Fruit fly (Drosophila melanogaster) whole organism, embryonic: ENCODE results near the gene CG15011.

ENCODE experiments used
- Bdp1 ChIP-seq: fragments of 200-800 bp; sonication (Bioruptor generic); optimal IDR thresholded peaks from 3 replicates; lab custom pipeline; 2016; ENCODE audit warnings: missing biosample characterization, missing genetic modification characterization
- BtbVII ChIP-seq: fragments of 200-800 bp; sonication (Bioruptor generic); optimal IDR thresholded peaks from 3 replicates; lab custom pipeline; 2017; ENCODE audit warnings: missing biosample characterization, mild to moderate bottlenecking, missing genetic modification characterization
- CG10209 ChIP-seq: fragments of 200-800 bp; sonication (Bioruptor generic); optimal IDR thresholded peaks from 3 replicates; lab custom pipeline; 2017; ENCODE audit warnings: missing biosample characterization, mild to moderate bottlenecking, missing genetic modification characterization, missing genetic modification reagents
- CG1024 ChIP-seq: fragments of 200-800 bp; sonication (Bioruptor generic); IDR thresholded peaks from 2 replicates; pipeline ENCODE4 v1.3.6; 2022; ENCODE audit warnings: missing biosample characterization, missing genetic modification characterization
- CG11093 ChIP-seq: fragments of 200-800 bp; sonication (Bioruptor generic); IDR thresholded peaks from 3 replicates; pipeline ENCODE4 v1.3.6; 2022; ENCODE audit warnings: missing biosample characterization, missing genetic modification characterization
- CG12155 ChIP-seq: fragments of 200-800 bp; sonication (Bioruptor generic); optimal IDR thresholded peaks from 3 replicates; lab custom pipeline; 2016; ENCODE audit warnings: missing biosample characterization, missing genetic modification characterization
- CG13287 ChIP-seq: fragments of 200-800 bp; sonication (Bioruptor generic); IDR thresholded peaks from 2 replicates; pipeline ENCODE4 v1.3.6; 2022; ENCODE audit warnings: missing biosample characterization, missing genetic modification characterization; ENCODE audit not compliant: partially characterized antibody
- CG14014 ChIP-seq: fragments of 200-800 bp; sonication (Bioruptor generic); IDR thresholded peaks from 2 replicates; pipeline ENCODE4 v1.3.6; 2022; ENCODE audit warnings: missing biosample characterization, missing genetic modification characterization
- CG17328 ChIP-seq: fragments of 200-800 bp; sonication (Bioruptor generic); IDR thresholded peaks from 2 replicates; pipeline ENCODE4 v1.3.6; 2022; ENCODE audit warnings: missing biosample characterization, missing genetic modification characterization
- CG17361 ChIP-seq: fragments of 200-800 bp; sonication (Bioruptor generic); IDR thresholded peaks from 3 replicates; pipeline ENCODE4 v1.3.6; 2022; ENCODE audit warnings: missing biosample characterization, missing genetic modification characterization
- CG17612 ChIP-seq: fragments of 200-800 bp; sonication (Bioruptor generic); IDR thresholded peaks from 2 replicates; pipeline ENCODE4 v1.3.6; 2022; ENCODE audit warnings: missing biosample characterization, missing genetic modification characterization
- CG18011 ChIP-seq: fragments of 200-800 bp; sonication (Bioruptor generic); optimal IDR thresholded peaks from 2 replicates; lab custom pipeline; 2017; ENCODE audit warnings: missing biosample characterization, missing genetic modification characterization, mild to moderate bottlenecking, moderate library complexity, missing genotype
- CG2199 ChIP-seq: fragments of 200-800 bp; sonication (Bioruptor generic); IDR thresholded peaks from 3 replicates; pipeline ENCODE4 v1.3.6; 2022; ENCODE audit warnings: missing biosample characterization, missing genetic modification characterization
- CG31365 ChIP-seq: fragments of 200-800 bp; sonication (Bioruptor generic); optimal IDR thresholded peaks from 2 replicates; lab custom pipeline; 2018; ENCODE audit warnings: missing biosample characterization, mild to moderate bottlenecking, missing genetic modification characterization
- CG3163 ChIP-seq: fragments of 200-800 bp; sonication (Bioruptor generic); optimal IDR thresholded peaks from 3 replicates; lab custom pipeline; 2016; ENCODE audit warnings: missing biosample characterization, missing genetic modification characterization
- CG3838 ChIP-seq: fragments of 200-800 bp; sonication (Bioruptor generic); optimal IDR thresholded peaks from 3 replicates; lab custom pipeline; 2016; ENCODE audit warnings: missing biosample characterization, missing genetic modification characterization
- CG3995 ChIP-seq: fragments of 200-800 bp; sonication (Bioruptor generic); optimal IDR thresholded peaks from 3 replicates; lab custom pipeline; 2016; ENCODE audit warnings: missing biosample characterization, missing genetic modification characterization
- CG4820 ChIP-seq: fragments of 200-800 bp; sonication (Bioruptor generic); optimal IDR thresholded peaks from 3 replicates; lab custom pipeline; 2016; ENCODE audit warnings: missing biosample characterization, missing genetic modification characterization
- CG7556 ChIP-seq: fragments of 200-800 bp; sonication (Bioruptor generic); optimal IDR thresholded peaks from 2 replicates; lab custom pipeline; 2017; ENCODE audit warnings: missing biosample characterization, mild to moderate bottlenecking, missing genetic modification characterization
- CG8359 ChIP-seq: fragments of 200-800 bp; sonication (Bioruptor generic); optimal IDR thresholded peaks from 2 replicates; lab custom pipeline; 2017; ENCODE audit warnings: missing biosample characterization, mild to moderate bottlenecking, missing genetic modification characterization, borderline replicate concordance
- CG8388 ChIP-seq: fragments of 200-800 bp; sonication (Bioruptor generic); optimal IDR thresholded peaks from 2 replicates; lab custom pipeline; 2019; ENCODE audit warnings: missing biosample characterization, mild to moderate bottlenecking, missing genetic modification characterization, moderate library complexity
- CG8924 ChIP-seq: fragments of 200-800 bp; optimal IDR thresholded peaks from 3 replicates; lab custom pipeline; 2019; ENCODE audit warnings: missing biosample characterization, mild to moderate bottlenecking, missing genetic modification characterization, moderate library complexity
- CG9609 ChIP-seq: fragments of 200-800 bp; sonication (Bioruptor generic); optimal IDR thresholded peaks from 3 replicates; lab custom pipeline; 2016; ENCODE audit warnings: missing biosample characterization, missing genetic modification characterization
- CG9727 ChIP-seq: fragments of 200-800 bp; sonication (Bioruptor generic); optimal IDR thresholded peaks from 3 replicates; lab custom pipeline; 2017; ENCODE audit warnings: missing biosample characterization, mild to moderate bottlenecking, missing genetic modification characterization
- CTCF ChIP-seq: fragments of 200-800 bp; sonication (Bioruptor generic); optimal IDR thresholded peaks from 2 replicates; lab custom pipeline; 2017; ENCODE audit warnings: missing biosample characterization, mild to moderate bottlenecking, missing genetic modification characterization, moderate library complexity
- HLH4C ChIP-seq: fragments of 200-800 bp; sonication (Bioruptor generic); IDR thresholded peaks from 3 replicates; pipeline ENCODE4 v1.3.6; 2022; ENCODE audit warnings: missing biosample characterization, missing genetic modification characterization; ENCODE audit not compliant: partially characterized antibody
- Hr51 ChIP-seq, 2 experiments: fragments of 200-800 bp; sonication (Bioruptor generic); optimal IDR thresholded peaks; 2 replicates in 1 of 2; 3 replicates in 1 of 2; lab custom pipeline; 2016 to 2018; ENCODE audit warnings: missing biosample characterization in 2 of 2, missing genetic modification characterization in 2 of 2, mild to moderate bottlenecking in 1 of 2, moderate library complexity in 1 of 2
- Kr ChIP-seq: fragments of 200-800 bp; sonication (Bioruptor generic); optimal IDR thresholded peaks from 2 replicates; lab custom pipeline; 2017; ENCODE audit warnings: missing biosample characterization, mild to moderate bottlenecking, missing genetic modification characterization
- Lim3 ChIP-seq: fragments of 200-800 bp; sonication (Bioruptor generic); IDR thresholded peaks from 2 replicates; pipeline ENCODE4 v1.3.6; 2022; ENCODE audit warnings: missing biosample characterization, missing genetic modification characterization
- MESR4 ChIP-seq: fragments of 200-800 bp; sonication (Bioruptor generic); optimal IDR thresholded peaks from 2 replicates; lab custom pipeline; 2018; ENCODE audit warnings: missing biosample characterization, mild to moderate bottlenecking, missing genetic modification characterization, moderate library complexity
- Neu2 ChIP-seq: fragments of 200-800 bp; sonication (Bioruptor generic); optimal IDR thresholded peaks from 3 replicates; lab custom pipeline; 2016; ENCODE audit warnings: missing biosample characterization, missing genetic modification characterization, borderline replicate concordance
- Nf-YC ChIP-seq: fragments of 200-800 bp; optimal IDR thresholded peaks from 3 replicates; lab custom pipeline; 2019; ENCODE audit warnings: missing biosample characterization, mild to moderate bottlenecking, missing genetic modification characterization, moderate library complexity
- Pdp1 ChIP-seq, 2 experiments: fragments of 200-800 bp; sonication (Bioruptor generic); optimal IDR thresholded peaks; 3 replicates each; lab custom pipeline; 2016; ENCODE audit warnings: missing biosample characterization in 2 of 2, missing genetic modification characterization in 2 of 2, mild to moderate bottlenecking in 1 of 2, moderate library complexity in 1 of 2
- Xbp1 ChIP-seq: fragments of 200-800 bp; sonication (Bioruptor generic); optimal IDR thresholded peaks from 3 replicates; lab custom pipeline; 2016; ENCODE audit warnings: missing biosample characterization, mild to moderate bottlenecking, missing genetic modification characterization
- cad ChIP-seq: fragments of >200 bp; optimal IDR thresholded peaks from 2 replicates; lab custom pipeline; 2017; ENCODE audit warnings: missing biosample characterization, missing genetic modification characterization
- chif ChIP-seq, 2 experiments: fragments of 200-800 bp; sonication (Bioruptor generic); optimal IDR thresholded peaks; 3 replicates each; lab custom pipeline; 2016; ENCODE audit warnings: missing biosample characterization in 2 of 2, missing genetic modification characterization in 2 of 2
- eve ChIP-seq, 2 experiments: fragments of >200 bp; optimal IDR thresholded peaks; 2 replicates each; lab custom pipeline; 2017; ENCODE audit warnings: missing biosample characterization in 2 of 2, missing genetic modification characterization in 2 of 2
- gem ChIP-seq: fragments of 200-800 bp; sonication (Bioruptor generic); optimal IDR thresholded peaks from 2 replicates; lab custom pipeline; 2019; ENCODE audit warnings: missing biosample characterization, mild to moderate bottlenecking, missing genetic modification characterization, moderate library complexity
- grn ChIP-seq: fragments of 200-800 bp; sonication (Bioruptor generic); optimal IDR thresholded peaks from 3 replicates; lab custom pipeline; 2017; ENCODE audit warnings: missing biosample characterization, missing genetic modification characterization
- jing ChIP-seq: fragments of 200-800 bp; sonication (Bioruptor generic); optimal IDR thresholded peaks from 2 replicates; lab custom pipeline; 2018; ENCODE audit warnings: missing biosample characterization, mild to moderate bottlenecking, missing genetic modification characterization
- kay ChIP-seq: fragments of 200-800 bp; sonication (Bioruptor generic); optimal IDR thresholded peaks from 2 replicates; lab custom pipeline; 2016; ENCODE audit warnings: missing biosample characterization, missing genetic modification characterization
- kni ChIP-seq: fragments of 200-800 bp; sonication (Bioruptor generic); optimal IDR thresholded peaks from 3 replicates; lab custom pipeline; 2017; ENCODE audit warnings: mild to moderate bottlenecking, missing biosample characterization, missing genetic modification reagents, missing genetic modification characterization
- lola ChIP-seq, 3 experiments: fragments of >200 bp in 2 of 3; fragments of 200-800 bp in 1 of 3; sonication (Bioruptor generic) in 1 of 3; optimal IDR thresholded peaks; 2 replicates each; lab custom pipeline; 2017 to 2019; ENCODE audit warnings: missing biosample characterization in 3 of 3, missing genetic modification characterization in 3 of 3, mild to moderate bottlenecking in 1 of 3, moderate library complexity in 1 of 3
- pita ChIP-seq: fragments of 200-800 bp; sonication (Bioruptor generic); optimal IDR thresholded peaks from 2 replicates; lab custom pipeline; 2017; ENCODE audit warnings: missing biosample characterization, mild to moderate bottlenecking, missing genetic modification characterization
- rib ChIP-seq: fragments of 200-800 bp; sonication (Bioruptor generic); IDR thresholded peaks from 2 replicates; pipeline ENCODE4 v1.3.6; 2022; ENCODE audit warnings: missing biosample characterization, missing genetic modification characterization
- seq ChIP-seq: fragments of 200-800 bp; sonication (Bioruptor generic); IDR thresholded peaks from 2 replicates; pipeline ENCODE4 v1.3.6; 2022; ENCODE audit warnings: missing biosample characterization, missing genetic modification characterization
- slou ChIP-seq: fragments of 200-800 bp; sonication (Bioruptor generic); optimal IDR thresholded peaks from 3 replicates; lab custom pipeline; 2016; ENCODE audit warnings: missing biosample characterization, missing genetic modification characterization
- sug ChIP-seq: fragments of 200-800 bp; optimal IDR thresholded peaks from 2 replicates; lab custom pipeline; 2019; ENCODE audit warnings: missing biosample characterization, mild to moderate bottlenecking, missing genetic modification characterization, moderate library complexity
- tio ChIP-seq: fragments of 200-800 bp; sonication (Bioruptor generic); optimal IDR thresholded peaks from 2 replicates; lab custom pipeline; 2017; ENCODE audit warnings: missing biosample characterization, missing genetic modification characterization, inconsistent platforms
- tx ChIP-seq: fragments of 200-800 bp; sonication (Bioruptor generic); optimal IDR thresholded peaks from 2 replicates; lab custom pipeline; 2016; ENCODE audit warnings: missing biosample characterization, missing genetic modification characterization
- zen ChIP-seq: fragments of 200-800 bp; sonication (Bioruptor generic); optimal IDR thresholded peaks from 3 replicates; lab custom pipeline; 2018; ENCODE audit warnings: missing biosample characterization, mild to moderate bottlenecking, missing genetic modification characterization, moderate library complexity

CG15011 gene

dm6 chr3L:4262384-4262783 lies 3.4 kb upstream of the CG15011 start, which contains the start of the genes CG11586 and VhaM9.7-a (continued):
- TF ChIP-seq CG31365 (tag; lab: Kevin White, UChicago) (no peak), zen (no peak), Pdp1 (GFP tag; optimal IDR thresholded peaks at IDR 0.05; lab: Kevin White, UChicago) (no peak), MESR4 (GFP tag; lab: Kevin White, UChicago) (no peak), CG7556 (GFP tag; lab: Kevin White, UChicago) (no peak), BtbVII (GFP tag; lab: Kevin White, UChicago) (no peak), CTCF (GFP tag; lab: Kevin White, UChicago) (peak; percentile 41), Nf-YC (tag; lab: Kevin White, UChicago) (peak; percentile 22), Xbp1 (GFP tag; lab: Kevin White, UChicago) (peak; percentile 41), CG14014 (no peak), CG13287 (peak; percentile 80), CG3838 (GFP tag; lab: Kevin White, UChicago) (no peak), tio (GFP tag; lab: Kevin White, UChicago) (no peak), kni (GFP tag; lab: Kevin White, UChicago) (no peak), Kr (no peak), cad (no peak), seq (GFP tag; lab: Robert Waterston, UW) (no peak), rib (GFP tag; lab: Robert Waterston, UW) (no peak), CG9727 (GFP tag; lab: Kevin White, UChicago) (peak; percentile 21), Hr51 (GFP tag; optimal IDR thresholded peaks at IDR 0.05; lab: Kevin White, UChicago) (no peak), eve (GFP tag; optimal IDR thresholded peaks at IDR 0.05; lab: Kevin White, UChicago) (no peak), gem (peak; percentile 49), grn (GFP tag; lab: Kevin White, UChicago) (no peak), CG8359 (no peak), chif (GFP tag; optimal IDR thresholded peaks at IDR 0.05; lab: Kevin White, UChicago) (no peak), CG17612 (GFP tag; lab: Robert Waterston, UW) (no peak), slou (GFP tag; lab: Kevin White, UChicago) (peak; percentile 20), jing (GFP tag; lab: Kevin White, UChicago) (no peak), CG1024 (GFP tag; lab: Robert Waterston, UW) (no peak), Bdp1 (no peak), CG11093 (GFP tag; lab: Robert Waterston, UW) (no peak), CG2199 (GFP tag; lab: Robert Waterston, UW) (no peak), pita (GFP tag; lab: Kevin White, UChicago) (peak; percentile 52), CG18011 (GFP tag; lab: Kevin White, UChicago) (no peak), sug (tag; lab: Kevin White, UChicago) (peak; percentile 15), CG3995 (GFP tag; lab: Kevin White, UChicago) (no peak), HLH4C (GFP tag; lab: Robert Waterston, UW) (peak; percentile 80), CG17328 (no peak), CG9609 (no peak), Neu2 (no peak), CG17361 (GFP tag; lab: Robert Waterston, UW) (peak; percentile 47; the same call in 1 of the 3 replicates), CG8924 (tag; lab: Kevin White, UChicago) (peak; percentile 16), CG12155 (GFP tag; lab: Kevin White, UChicago) (no peak), CG4820 (GFP tag; lab: Kevin White, UChicago) (no peak), CG3163 (GFP tag; lab: Kevin White, UChicago) (no peak), kay (no peak), CG10209 (GFP tag; lab: Kevin White, UChicago) (no peak), lola (GFP tag; optimal IDR thresholded peaks at IDR 0.05; lab: Kevin White, UChicago) (peak in 1 of 3 experiments; percentile 11), Lim3 (GFP tag; lab: Robert Waterston, UW) (no peak), CG8388 (peak; percentile 20), tx (GFP tag; lab: Kevin White, UChicago) (no peak)
